Worm (Caenorhabditis elegans): ENCODE data around the gene E04F6.4.
A peak's percentile ranks its signal among the peaks of the same experiment; 100 is the strongest.

The E04F6.4 gene

ce11 chrII:7189120-7189519 lies at the start of gene E04F6.4:
TSS of gene E04F6.4 (plus strand) at chrII:7189420.
- TF ChIP-seq W03F9.2 (tag; optimal IDR thresholded peaks at IDR 0.05) = no peak
- TF ChIP-seq dao-5 (tag; optimal IDR thresholded peaks at IDR 0.05) = no peak
- no peak for TF ChIP-seq him-1 (tag; optimal IDR thresholded peaks at IDR 0.05)

DNA sequence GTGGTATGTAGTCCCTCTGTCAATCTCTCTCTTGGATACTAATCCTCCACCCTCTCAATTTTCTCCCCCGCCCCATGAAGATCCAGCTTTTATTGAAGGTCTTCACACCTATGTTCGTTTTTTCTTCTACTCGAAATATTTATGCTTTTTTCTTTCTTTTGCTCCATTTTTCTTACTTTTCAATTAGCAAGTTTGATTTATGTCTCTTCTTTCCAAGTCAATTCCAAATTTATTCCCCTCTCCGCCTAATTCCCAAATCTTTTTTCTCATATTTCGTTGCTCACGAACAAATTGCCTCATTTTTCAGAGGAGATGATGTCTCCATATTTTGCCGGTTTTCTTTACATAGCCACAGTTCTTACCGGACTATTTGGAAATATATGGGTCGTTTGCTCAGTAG lies 44.9 kb upstream of the E04F6.4 start, which contains the start of gene npr-31:
Gene npr-31 (plus strand): TSS at position 301 of the 400 bp plus-strand sequence.
- no peak for TF ChIP-seq dao-5 (tag; optimal IDR thresholded peaks at IDR 0.05)
- no peak for TF ChIP-seq W03F9.2 (tag; optimal IDR thresholded peaks at IDR 0.05)
- no peak for TF ChIP-seq him-1 (tag; optimal IDR thresholded peaks at IDR 0.05)

ce11 chrII:7146240-7146639 lies 43.0 kb upstream of the E04F6.4 start:
- no peak for TF ChIP-seq him-1 (tag; optimal IDR thresholded peaks at IDR 0.05)
- TF ChIP-seq dao-5 (tag; optimal IDR thresholded peaks at IDR 0.05) = no peak
- no peak for TF ChIP-seq W03F9.2 (tag; optimal IDR thresholded peaks at IDR 0.05)

DNA sequence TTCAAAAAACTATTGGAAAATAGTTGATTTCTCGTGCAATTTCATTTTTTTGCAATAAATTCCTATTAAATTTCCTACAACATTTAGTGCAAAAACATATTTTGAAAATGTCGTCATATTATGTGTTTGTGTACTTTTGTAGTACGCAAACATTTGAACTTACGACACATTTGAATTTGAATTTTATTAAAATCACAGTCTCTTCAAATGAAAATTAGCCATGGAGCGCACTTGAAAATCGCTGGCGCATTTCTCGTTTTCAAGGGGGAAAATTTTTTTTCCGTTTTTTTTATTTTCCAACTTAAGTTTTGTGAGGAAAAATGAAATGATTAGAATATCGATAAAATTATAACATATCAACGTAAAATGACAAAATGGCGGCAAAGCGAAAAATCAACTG lies 41.7 kb upstream of the E04F6.4 start:
- TF ChIP-seq W03F9.2 (tag; optimal IDR thresholded peaks at IDR 0.05) (peak; percentile 56), him-1 (tag; optimal IDR thresholded peaks at IDR 0.05) (no peak), dao-5 (tag; optimal IDR thresholded peaks at IDR 0.05) (no peak)

ce11 chrII:7148099-7148498 lies 41.1 kb upstream of the E04F6.4 start, which contains the start of gene T07F8.1:
TSS of gene T07F8.1 (plus strand) at chrII:7148399.
- TF ChIP-seq W03F9.2 (tag; optimal IDR thresholded peaks at IDR 0.05) (no peak), him-1 (tag; optimal IDR thresholded peaks at IDR 0.05) (no peak), dao-5 (tag; optimal IDR thresholded peaks at IDR 0.05) (no peak)

- TF ChIP-seq dao-5 (tag; optimal IDR thresholded peaks at IDR 0.05) (no peak), him-1 (tag; optimal IDR thresholded peaks at IDR 0.05) (peak; percentile 86), W03F9.2 (tag; optimal IDR thresholded peaks at IDR 0.05) (peak; percentile 97)
Observed at ce11 chrII:7151969-7152631, 37.1 kb upstream of the E04F6.4 start, which contains the start of gene fust-1. TSS of gene fust-1 (plus strand) at chrII:7152581.

DNA sequence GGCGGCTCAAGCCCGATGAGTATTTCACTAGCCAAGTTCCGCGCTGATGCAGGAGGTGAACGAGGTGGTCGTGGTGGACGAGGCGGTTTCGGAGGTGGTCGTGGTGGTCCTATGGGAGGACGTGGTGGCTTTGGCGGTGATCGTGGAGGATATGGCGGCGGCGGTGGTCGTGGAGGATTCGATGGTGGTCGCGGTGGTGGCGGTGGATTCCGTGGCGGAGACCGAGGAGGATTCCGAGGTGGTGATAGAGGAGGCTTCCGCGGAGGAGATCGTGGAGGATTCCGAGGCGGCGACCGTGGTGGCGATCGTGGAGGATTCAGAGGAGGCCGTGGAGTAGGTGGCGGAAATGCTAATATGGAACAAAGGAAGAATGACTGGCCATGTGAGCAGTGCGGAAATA lies 34.5 kb upstream of the E04F6.4 start:
- TF ChIP-seq W03F9.2 (tag; optimal IDR thresholded peaks at IDR 0.05) = no peak
- no peak for TF ChIP-seq dao-5 (tag; optimal IDR thresholded peaks at IDR 0.05)
- TF ChIP-seq him-1 (tag; optimal IDR thresholded peaks at IDR 0.05) = no peak

- TF ChIP-seq W03F9.2 (tag; optimal IDR thresholded peaks at IDR 0.05) = no peak
- TF ChIP-seq him-1 (tag; optimal IDR thresholded peaks at IDR 0.05) = no peak
- no peak for TF ChIP-seq dao-5 (tag; optimal IDR thresholded peaks at IDR 0.05)
Observed at ce11 chrII:7155392-7155791, 33.8 kb upstream of the E04F6.4 start, which contains the start of gene C27H5.2. TSS of gene C27H5.2 (plus strand) at chrII:7155581.

DNA sequence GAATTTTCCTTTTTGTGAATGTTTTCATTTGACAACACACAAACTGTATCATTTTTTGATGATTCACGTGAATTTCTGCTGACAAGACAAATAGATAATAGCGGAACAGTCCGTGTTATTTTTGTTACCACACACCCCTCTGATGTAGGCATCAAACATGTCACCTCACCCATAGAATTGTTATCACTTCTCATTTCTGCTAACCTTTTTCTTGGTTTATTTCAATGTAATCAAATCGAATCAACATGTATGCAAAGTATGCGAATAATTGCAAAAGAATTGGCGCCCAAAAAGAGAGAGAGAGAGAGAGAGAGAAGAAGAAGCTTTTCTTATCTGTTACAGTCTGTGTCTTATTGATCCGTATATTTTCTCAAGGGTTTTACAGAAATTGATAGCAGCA lies 31.8 kb upstream of the E04F6.4 start:
- TF ChIP-seq W03F9.2 (tag; optimal IDR thresholded peaks at IDR 0.05) = no peak
- TF ChIP-seq dao-5 (tag; optimal IDR thresholded peaks at IDR 0.05) = no peak
- TF ChIP-seq him-1 (tag; optimal IDR thresholded peaks at IDR 0.05) = no peak

- no peak for TF ChIP-seq dao-5 (tag; optimal IDR thresholded peaks at IDR 0.05)
- TF ChIP-seq W03F9.2 (tag; optimal IDR thresholded peaks at IDR 0.05) = no peak
- no peak for TF ChIP-seq him-1 (tag; optimal IDR thresholded peaks at IDR 0.05)
Observed at ce11 chrII:7161512-7161911, 27.7 kb upstream of the E04F6.4 start, which contains the start of gene C27H5.12. TSS of gene C27H5.12 (minus strand) at chrII:7161612.

- no peak for TF ChIP-seq W03F9.2 (tag; optimal IDR thresholded peaks at IDR 0.05)
- TF ChIP-seq him-1 (tag; optimal IDR thresholded peaks at IDR 0.05) = no peak
- no peak for TF ChIP-seq dao-5 (tag; optimal IDR thresholded peaks at IDR 0.05)
Observed at ce11 chrII:7165749-7166148, 23.5 kb upstream of the E04F6.4 start, which contains the start of gene mfsd-13.2. TSS of gene mfsd-13.2 (minus strand) at chrII:7165849.

DNA sequence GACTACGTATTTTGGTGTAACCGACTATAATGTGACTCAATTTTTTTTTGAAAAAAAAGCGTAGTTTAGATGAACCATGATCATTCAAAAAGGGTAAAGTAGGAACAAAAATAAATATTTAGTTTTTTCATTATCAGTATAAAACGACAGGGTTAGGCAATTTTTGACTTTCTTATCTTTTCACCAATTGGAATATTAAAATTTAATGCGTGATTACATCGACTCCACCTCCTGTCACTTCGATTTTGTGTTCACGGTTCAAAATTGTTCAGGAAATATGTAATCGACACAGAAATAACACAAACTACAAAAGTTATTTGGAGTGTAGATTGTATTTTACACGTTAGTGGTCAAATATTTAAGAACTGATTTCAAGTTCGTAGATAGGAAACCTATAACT lies 22.5 kb upstream of the E04F6.4 start:
- TF ChIP-seq him-1 (tag; optimal IDR thresholded peaks at IDR 0.05) (no peak), dao-5 (tag; optimal IDR thresholded peaks at IDR 0.05) (no peak), W03F9.2 (tag; optimal IDR thresholded peaks at IDR 0.05) (no peak)

DNA sequence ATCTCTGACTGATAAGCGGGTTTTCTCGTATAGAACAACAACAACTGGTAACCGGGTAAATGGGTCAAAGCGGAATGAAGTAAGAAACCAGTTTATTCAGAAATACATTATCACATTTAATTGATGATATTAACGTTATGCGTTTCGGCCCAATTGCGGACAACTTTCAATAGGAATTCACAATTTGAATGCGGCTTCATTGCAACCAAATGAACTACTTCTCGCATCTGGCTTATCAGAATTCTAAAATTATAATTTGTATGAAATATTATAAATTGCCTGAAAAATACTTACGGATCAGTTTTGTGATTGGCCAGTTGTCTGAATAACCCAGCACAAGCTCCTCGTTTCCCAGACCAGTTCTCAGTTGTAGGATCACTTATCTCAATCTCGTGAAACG lies 20.5 kb upstream of the E04F6.4 start, which contains the start of gene col-36:
Gene col-36 (minus strand): TSS at position 101 of the 400 bp plus-strand sequence.
- TF ChIP-seq W03F9.2 (tag; optimal IDR thresholded peaks at IDR 0.05) (no peak), him-1 (tag; optimal IDR thresholded peaks at IDR 0.05) (no peak), dao-5 (tag; optimal IDR thresholded peaks at IDR 0.05) (no peak)

DNA sequence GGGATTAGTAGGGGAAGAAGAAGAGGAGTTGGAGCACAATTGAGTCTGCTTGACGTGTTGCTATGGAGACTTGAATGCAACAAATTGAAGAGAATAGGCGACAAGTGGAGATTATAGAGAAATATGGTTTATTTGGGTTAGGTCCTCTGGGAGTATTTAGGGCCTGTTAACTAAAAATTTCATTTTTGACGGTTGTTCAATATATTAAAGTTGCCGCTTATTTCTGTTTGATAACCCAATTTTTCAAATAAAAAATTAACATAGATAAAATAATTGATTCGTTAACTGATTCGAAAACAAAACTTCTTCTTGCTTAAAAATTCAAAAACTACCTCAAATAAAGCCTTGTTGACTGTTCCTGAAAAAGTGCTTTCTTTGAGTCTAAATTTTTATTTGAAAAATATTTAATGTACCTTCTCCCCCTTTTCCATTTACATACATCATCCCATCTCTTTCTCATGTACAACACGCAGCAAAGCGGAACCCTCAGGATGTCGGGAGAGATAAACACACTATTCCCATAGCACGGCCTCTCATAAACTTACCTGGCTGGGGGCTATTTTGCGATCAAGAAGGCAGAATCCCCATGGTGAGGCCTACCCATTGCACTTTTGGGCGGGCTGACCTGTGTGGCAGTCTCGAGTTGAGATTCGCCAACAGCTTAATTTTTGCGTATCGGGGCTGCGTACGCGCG lies 17.8 kb upstream of the E04F6.4 start, which contains the start of gene dyf-13:
Gene dyf-13 (minus strand): TSS at position 51 of the 694 bp plus-strand sequence.
- TF ChIP-seq him-1 (tag; optimal IDR thresholded peaks at IDR 0.05) (no peak), dao-5 (tag; optimal IDR thresholded peaks at IDR 0.05) (no peak), W03F9.2 (tag; optimal IDR thresholded peaks at IDR 0.05) (no peak)

Measured in whole organism, L4/young adult.